Worm (Caenorhabditis elegans): ENCODE measurements around the gene W03F9.4.

Gene W03F9.4

ce11 chrV:153867-154266, 2.7 kb upstream of the W03F9.4 start:
- TF ChIP-seq nhr-85 (tag) (no peak), tbx-2 (tag; optimal IDR thresholded peaks at IDR 0.05) (no peak), mep-1 (tag; optimal IDR thresholded peaks at IDR 0.05) (no peak), ets-5 (GFP tag; IDR thresholded peaks at IDR 0.05) (no peak), xbp-1 (tag; optimal IDR thresholded peaks at IDR 0.05) (no peak), nhr-71 (tag; optimal IDR thresholded peaks at IDR 0.05) (no peak), lin-15B (tag; optimal IDR thresholded peaks at IDR 0.05) (no peak), ceh-82 (tag; optimal IDR thresholded peaks at IDR 0.05) (no peak), dsc-1 (tag; optimal IDR thresholded peaks at IDR 0.05) (no peak), nhr-20 (tag; optimal IDR thresholded peaks at IDR 0.05) (no peak), snpc-4 (tag; optimal IDR thresholded peaks at IDR 0.05) (no peak), egl-13 (tag; optimal IDR thresholded peaks at IDR 0.05) (no peak), mef-2 (tag; optimal IDR thresholded peaks at IDR 0.05) (no peak), snu-23 (GFP tag; optimal IDR thresholded peaks at IDR 0.05) (no peak), nhr-12 (tag; optimal IDR thresholded peaks at IDR 0.05) (no peak), unc-130 (tag; optimal IDR thresholded peaks at IDR 0.05) (no peak)

- TF ChIP-seq ceh-8 (GFP tag; optimal IDR thresholded peaks at IDR 0.05) (no peak), snpc-4 (tag; optimal IDR thresholded peaks at IDR 0.05) (no peak), skn-1 (tag; optimal IDR thresholded peaks at IDR 0.05) (no peak), hlh-4 (tag; optimal IDR thresholded peaks at IDR 0.05) (no peak), pqm-1 (tag; optimal IDR thresholded peaks at IDR 0.05) (no peak), xbp-1 (tag; optimal IDR thresholded peaks at IDR 0.05) (no peak), fkh-4 (tag; optimal IDR thresholded peaks at IDR 0.05; ENCODE audit: borderline replicate concordance) (no peak), mdl-1 (tag; optimal IDR thresholded peaks at IDR 0.05) (no peak), ztf-11 (tag; optimal IDR thresholded peaks at IDR 0.05) (no peak), nhr-12 (tag; optimal IDR thresholded peaks at IDR 0.05) (no peak), nhr-19 (GFP tag; conservative IDR thresholded peaks at IDR 0.05) (no peak), egl-13 (tag; optimal IDR thresholded peaks at IDR 0.05) (no peak), vab-15 (tag; optimal IDR thresholded peaks at IDR 0.05) (no peak)
Measured at ce11 chrV:152156-152555, 968 bp upstream of the W03F9.4 start.

ce11 chrV:150059-150458, 1.1 kb downstream of the W03F9.4 start:
- TF ChIP-seq pag-3 (tag; optimal IDR thresholded peaks at IDR 0.05; ENCODE audit: borderline replicate concordance, insufficient read depth) (no peak), pax-3 (tag; optimal IDR thresholded peaks at IDR 0.05) (no peak), ama-1 (optimal IDR thresholded peaks at IDR 0.05) (no peak)

- TF ChIP-seq ama-1 (optimal IDR thresholded peaks at IDR 0.05) (no peak), F16B12.6 (tag; optimal IDR thresholded peaks at IDR 0.05) (no peak), aly-2 (tag; optimal IDR thresholded peaks at IDR 0.05) (no peak), nhr-76 (tag; optimal IDR thresholded peaks at IDR 0.05) (no peak), unc-86 (tag; optimal IDR thresholded peaks at IDR 0.05) (no peak), dpl-1 (GFP tag; optimal IDR thresholded peaks at IDR 0.05) (no peak), lir-3 (tag; optimal IDR thresholded peaks at IDR 0.05; ENCODE audit: poor library complexity) (no peak), ceh-88 (GFP tag; IDR thresholded peaks at IDR 0.05) (no peak), unc-62 (GFP tag; optimal IDR thresholded peaks at IDR 0.05) (no peak), fos-1 (tag; optimal IDR thresholded peaks at IDR 0.05) (no peak), zag-1 (tag; optimal IDR thresholded peaks at IDR 0.05) (no peak), elt-2 (tag; optimal IDR thresholded peaks at IDR 0.05) (no peak), nhr-12 (tag; optimal IDR thresholded peaks at IDR 0.05) (no peak), grh-1 (GFP tag; IDR thresholded peaks at IDR 0.05) (no peak), mef-2 (tag; optimal IDR thresholded peaks at IDR 0.05) (no peak), vab-15 (tag; optimal IDR thresholded peaks at IDR 0.05) (no peak), xbp-1 (tag; optimal IDR thresholded peaks at IDR 0.05) (no peak)
Measured at ce11 chrV:145694-146093, 5.5 kb downstream of the W03F9.4 start.

Data from whole organism, L1 larva.